Fruit fly (Drosophila melanogaster) whole organism, wandering third instar larva: ENCODE measurements around the gene CG12219.
A peak's percentile ranks its signal among the peaks of the same experiment; 100 is the strongest.

Source experiments
- Abd-B ChIP-seq: fragments of >200 bp; optimal IDR thresholded peaks from 2 replicates; lab custom pipeline; 2017; ENCODE audit warnings: missing biosample characterization, missing genetic modification characterization
- CG9705 ChIP-seq: fragments of 200-800 bp; sonication (Bioruptor generic); optimal IDR thresholded peaks from 2 replicates; lab custom pipeline; 2018; ENCODE audit warnings: missing biosample characterization, mild to moderate bottlenecking, missing genetic modification characterization
- CrebA ChIP-seq: fragments of 200-800 bp; sonication (Bioruptor generic); optimal IDR thresholded peaks from 2 replicates; lab custom pipeline; 2016; ENCODE audit warnings: missing biosample characterization, mild to moderate bottlenecking, missing genetic modification characterization, borderline replicate concordance
- GATAd ChIP-seq: sonication (Bioruptor generic); optimal IDR thresholded peaks from 2 replicates; lab custom pipeline; 2016; ENCODE audit warnings: missing biosample characterization, missing genetic modification characterization
- HLH106 ChIP-seq: fragments of 200-800 bp; optimal IDR thresholded peaks from 3 replicates; lab custom pipeline; 2019; ENCODE audit warnings: missing biosample characterization, mild to moderate bottlenecking, missing genetic modification characterization, moderate library complexity
- Hnf4 ChIP-seq: fragments of 200-800 bp; sonication (Bioruptor generic); optimal IDR thresholded peaks from 2 replicates; lab custom pipeline; 2016; ENCODE audit warnings: missing biosample characterization, mild to moderate bottlenecking, missing genetic modification characterization
- Hr83 ChIP-seq: fragments of 200-300 bp; sonication (Bioruptor generic); optimal IDR thresholded peaks from 2 replicates; lab custom pipeline; 2016; ENCODE audit warnings: missing biosample characterization, mild to moderate bottlenecking, missing genetic modification characterization, moderate library complexity; ENCODE audit not compliant: poor library complexity, severe bottlenecking
- Jra ChIP-seq: sonication (Bioruptor generic); optimal IDR thresholded peaks from 2 replicates; lab custom pipeline; 2016; ENCODE audit warnings: missing biosample characterization, missing genetic modification characterization
- Mio ChIP-seq: sonication (Bioruptor generic); optimal IDR thresholded peaks from 2 replicates; lab custom pipeline; 2016; ENCODE audit warnings: missing biosample characterization, missing genetic modification characterization
- Myc ChIP-seq: fragments of >200 bp; optimal IDR thresholded peaks from 2 replicates; lab custom pipeline; 2017
- N ChIP-seq: fragments of >200 bp; optimal IDR thresholded peaks from 2 replicates; lab custom pipeline; 2018; ENCODE audit warnings: missing biosample characterization, missing external identifiers, missing genetic modification characterization
- OdsH ChIP-seq: fragments of 200-800 bp; sonication (Bioruptor generic); optimal IDR thresholded peaks from 2 replicates; lab custom pipeline; 2016; ENCODE audit warnings: missing biosample characterization, mild to moderate bottlenecking, missing genetic modification characterization
- Rel ChIP-seq, 2 experiments: fragments of 200-800 bp; sonication (Bioruptor generic) in 1 of 2; optimal IDR thresholded peaks; 2 replicates in 1 of 2; 3 replicates in 1 of 2; lab custom pipeline; 2016 to 2019; ENCODE audit warnings: mild to moderate bottlenecking in 2 of 2, missing biosample characterization in 2 of 2, missing genetic modification characterization in 2 of 2, moderate library complexity in 1 of 2
- Sp1 ChIP-seq: fragments of 200-800 bp; sonication (Bioruptor generic); optimal IDR thresholded peaks from 3 replicates; lab custom pipeline; 2019; ENCODE audit warnings: missing biosample characterization, mild to moderate bottlenecking, missing genetic modification characterization, moderate library complexity
- Vsx2 ChIP-seq: fragments of 200-300, 225-300 bp; sonication (Bioruptor generic); optimal IDR thresholded peaks from 2 replicates; lab custom pipeline; 2018; ENCODE audit warnings: missing biosample characterization, missing genetic modification characterization; ENCODE audit not compliant: partially characterized antibody
- br ChIP-seq: fragments of 200-800 bp; sonication (Bioruptor generic); optimal IDR thresholded peaks from 2 replicates; lab custom pipeline; 2016; ENCODE audit warnings: missing biosample characterization, missing genetic modification characterization
- brk ChIP-seq: fragments of 200-800 bp; sonication (Bioruptor generic); optimal IDR thresholded peaks from 2 replicates; lab custom pipeline; 2016; ENCODE audit warnings: missing biosample characterization, mild to moderate bottlenecking, missing genetic modification characterization
- dl ChIP-seq, 2 experiments: fragments of 175-275, 200-275 bp in 1 of 2; fragments of 200-275 bp in 1 of 2; sonication (Bioruptor generic); optimal IDR thresholded peaks; lab custom pipeline; 2018; ENCODE audit warnings: mild to moderate bottlenecking in 2 of 2, missing biosample characterization in 2 of 2, missing genetic modification characterization in 2 of 2, moderate library complexity in 2 of 2; ENCODE audit not compliant: partially characterized antibody in 2 of 2, insufficient read depth in 1 of 2
- dmrt93B ChIP-seq: fragments of 200-800 bp; sonication (Bioruptor generic); optimal IDR thresholded peaks from 2 replicates; lab custom pipeline; 2018; ENCODE audit warnings: missing biosample characterization, mild to moderate bottlenecking, missing genetic modification characterization
- dsf ChIP-seq: sonication (Bioruptor generic); optimal IDR thresholded peaks from 2 replicates; lab custom pipeline; 2016; ENCODE audit warnings: missing biosample characterization, missing genetic modification characterization, borderline replicate concordance
- ey ChIP-seq: fragments of 200-800 bp; sonication (Bioruptor generic); optimal IDR thresholded peaks from 2 replicates; lab custom pipeline; 2016; ENCODE audit warnings: missing biosample characterization, missing genetic modification characterization
- foxo ChIP-seq, 2 experiments: fragments of 200-800 bp; sonication (Bioruptor generic); optimal IDR thresholded peaks; 2 replicates in 1 of 2; 3 replicates in 1 of 2; lab custom pipeline; 2016 to 2017; ENCODE audit warnings: missing biosample characterization in 2 of 2, missing genetic modification characterization in 2 of 2
- fru ChIP-seq: fragments of 200-800 bp; sonication (Bioruptor generic); optimal IDR thresholded peaks from 3 replicates; lab custom pipeline; 2016; ENCODE audit warnings: missing biosample characterization, mild to moderate bottlenecking, missing genetic modification characterization
- h ChIP-seq: fragments of 200-800 bp; sonication (Bioruptor generic); optimal IDR thresholded peaks from 3 replicates; lab custom pipeline; 2016; ENCODE audit warnings: missing biosample characterization, mild to moderate bottlenecking, missing genetic modification characterization
- jim ChIP-seq: fragments of 175-275, 200-325 bp; sonication (Bioruptor generic); optimal IDR thresholded peaks from 2 replicates; lab custom pipeline; 2016; ENCODE audit warnings: missing biosample characterization, mild to moderate bottlenecking, missing genetic modification characterization
- pan ChIP-seq: fragments of >200 bp; optimal IDR thresholded peaks from 2 replicates; lab custom pipeline; 2017
- rgr ChIP-seq: fragments of 200-800 bp; sonication (Bioruptor generic); optimal IDR thresholded peaks from 3 replicates; lab custom pipeline; 2016; ENCODE audit warnings: missing biosample characterization, mild to moderate bottlenecking, missing genetic modification characterization
- sage ChIP-seq: fragments of 200-800 bp; sonication (Bioruptor generic); optimal IDR thresholded peaks from 2 replicates; lab custom pipeline; 2016; ENCODE audit warnings: missing biosample characterization, mild to moderate bottlenecking, missing genetic modification characterization
- sv ChIP-seq: fragments of 200-800 bp; sonication (Bioruptor generic); optimal IDR thresholded peaks from 3 replicates; lab custom pipeline; 2016; ENCODE audit warnings: missing biosample characterization, missing genetic modification characterization
- tai ChIP-seq: sonication (Bioruptor generic); optimal IDR thresholded peaks from 2 replicates; lab custom pipeline; 2016; ENCODE audit warnings: missing biosample characterization, missing genetic modification characterization
- woc ChIP-seq: sonication (Bioruptor generic); optimal IDR thresholded peaks from 2 replicates; lab custom pipeline; 2016; ENCODE audit warnings: missing biosample characterization, mild to moderate bottlenecking, missing genetic modification characterization

The CG12219 gene

DNA sequence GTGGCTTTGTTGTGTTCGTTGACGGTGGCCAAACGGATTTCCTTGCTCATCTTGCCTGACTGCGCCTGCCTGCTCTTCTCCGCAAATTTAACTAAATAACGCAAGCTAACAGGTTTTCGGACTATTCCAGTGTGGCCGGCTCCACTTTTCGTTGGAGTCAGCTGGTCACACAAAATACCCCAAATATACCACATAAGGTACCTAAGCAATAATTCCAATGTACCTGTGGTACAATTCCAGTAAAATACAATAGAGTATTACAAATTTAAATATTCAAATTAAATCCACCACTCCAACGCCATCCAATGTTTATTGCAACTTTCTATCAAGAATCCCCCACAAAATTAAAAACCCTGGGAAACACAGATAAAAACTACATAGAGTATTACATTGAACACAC, 24.5 kb downstream of the CG12219 start, which contains the start of gene CG3566:
TSS of gene CG3566 (minus strand) at position 135 of the 400 bp plus-strand sequence.
- TF ChIP-seq Myc (lab: Kevin White, UChicago) (peak; percentile 66), Sp1 (GFP tag; lab: Kevin White, UChicago) (peak; percentile 13), foxo (GFP tag; optimal IDR thresholded peaks at IDR 0.05; lab: Kevin White, UChicago) (peak in 1 of 2 experiments; percentile 27), Abd-B (GFP tag; lab: Kevin White, UChicago) (no peak), Rel (GFP tag; optimal IDR thresholded peaks at IDR 0.05; lab: Kevin White, UChicago) (no peak), Rel (tag; optimal IDR thresholded peaks at IDR 0.05; lab: Kevin White, UChicago) (peak; percentile 80), rgr (GFP tag; lab: Kevin White, UChicago) (peak; percentile 11), Jra (GFP tag; lab: Kevin White, UChicago) (no peak), woc (GFP tag; lab: Kevin White, UChicago) (peak; percentile 73), Vsx2 (GFP tag; lab: Kevin White, UChicago) (no peak), fru (peak; percentile 37), h (GFP tag; lab: Kevin White, UChicago) (no peak), Hr83 (GFP tag; lab: Kevin White, UChicago) (peak; percentile 16)

DNA sequence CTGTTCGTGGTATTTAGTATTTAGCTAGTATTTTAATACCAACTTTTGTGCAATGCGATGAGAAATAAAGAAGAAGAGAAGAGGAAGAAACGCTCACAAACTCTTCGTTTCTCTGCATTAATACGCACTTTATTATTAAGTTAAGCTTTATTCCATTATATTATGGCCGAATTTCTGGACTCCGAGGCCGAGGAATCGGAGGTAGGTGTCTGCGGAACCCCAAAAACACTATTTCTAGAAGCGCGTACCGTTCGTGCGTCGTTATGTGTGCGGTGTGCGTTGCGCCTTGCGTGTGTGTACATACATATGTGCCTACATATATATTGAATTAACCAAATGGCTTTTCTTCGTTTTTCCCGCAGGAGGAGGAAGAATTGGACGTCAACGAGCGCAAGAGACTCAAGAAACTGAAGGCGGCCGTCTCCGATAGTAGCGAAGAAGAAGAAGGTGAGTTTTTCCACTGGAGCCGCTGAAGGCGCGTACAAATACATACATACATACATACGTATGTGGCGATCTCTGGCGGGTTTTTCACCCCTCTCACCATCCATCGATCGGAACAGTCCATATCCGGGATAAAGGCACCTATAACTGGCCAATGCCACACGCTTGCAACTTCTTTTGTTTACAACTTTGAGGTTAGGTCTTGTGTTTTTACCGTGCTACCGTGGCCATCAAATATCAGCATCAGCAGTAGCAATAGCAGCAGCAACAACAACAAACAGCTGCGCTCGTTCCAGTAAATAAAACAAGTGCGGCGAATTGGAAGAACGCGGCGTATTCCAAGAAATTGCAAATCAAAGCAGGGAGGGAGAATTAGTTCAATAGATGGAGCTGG, 33.1 kb downstream of the CG12219 start, which contains the start of gene Spt6:
TSS of gene Spt6 (plus strand) at position 53 of the 838 bp plus-strand sequence.
- no peak for TF ChIP-seq Myc (lab: Kevin White, UChicago)
- no peak for TF ChIP-seq Rel (GFP tag; optimal IDR thresholded peaks at IDR 0.05; lab: Kevin White, UChicago)
- peak; percentile 3 for TF ChIP-seq Rel (tag; optimal IDR thresholded peaks at IDR 0.05; lab: Kevin White, UChicago)

DNA sequence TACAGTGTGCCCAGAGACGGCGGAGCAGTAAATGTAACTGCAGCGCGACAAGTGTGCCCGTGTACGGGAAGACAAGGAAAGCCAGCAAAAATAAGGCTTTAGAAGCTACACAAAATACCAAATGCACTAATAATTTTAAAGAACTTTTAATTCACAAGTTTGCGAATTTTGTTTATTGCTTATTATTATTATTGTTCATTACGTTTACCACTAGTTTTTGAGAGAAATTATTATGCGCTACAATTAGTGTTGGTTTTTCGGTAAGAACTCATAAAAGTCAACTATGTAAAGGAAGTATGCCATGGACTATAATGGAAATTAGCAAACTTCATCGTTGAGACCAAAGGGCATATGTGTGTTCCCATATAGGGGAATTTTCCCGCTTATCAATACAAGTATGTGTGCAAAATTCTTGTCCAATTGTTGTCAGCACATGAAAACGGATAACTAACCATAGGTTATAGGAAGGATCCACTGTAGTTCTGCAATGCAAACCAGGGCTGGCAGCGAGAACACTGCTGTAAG, 33.8 kb downstream of the CG12219 start, which contains the start of gene schlank:
TSS of gene schlank (minus strand) at position 42 of the 525 bp plus-strand sequence.
- TF ChIP-seq jim, result no peak
- TF ChIP-seq Sp1 (GFP tag; lab: Kevin White, UChicago), result peak; percentile 36
- TF ChIP-seq fru, result peak; percentile 32
- TF ChIP-seq Abd-B (GFP tag; lab: Kevin White, UChicago), result no peak
- peak; percentile 35 for TF ChIP-seq h (GFP tag; lab: Kevin White, UChicago)
- TF ChIP-seq rgr (GFP tag; lab: Kevin White, UChicago), result peak; percentile 13
- peak; percentile 27 for TF ChIP-seq Hnf4 (GFP tag; lab: Kevin White, UChicago)
- peak; percentile 54 for TF ChIP-seq ey (GFP tag; lab: Kevin White, UChicago)
- TF ChIP-seq foxo (GFP tag; optimal IDR thresholded peaks at IDR 0.05; lab: Kevin White, UChicago), result peak in 1 of 2 experiments; percentile 60
- TF ChIP-seq tai (GFP tag; lab: Kevin White, UChicago), result no peak
- peak; percentile 18 for TF ChIP-seq CG9705
- TF ChIP-seq Hr83 (GFP tag; lab: Kevin White, UChicago), result no peak
- peak; percentile 38 for TF ChIP-seq br (GFP tag; lab: Kevin White, UChicago)
- peak; percentile 76 for TF ChIP-seq woc (GFP tag; lab: Kevin White, UChicago)
- TF ChIP-seq N (GFP tag; lab: Kevin White, UChicago), result no peak
- peak; percentile 43 for TF ChIP-seq sv (GFP tag; lab: Kevin White, UChicago)
- TF ChIP-seq pan (lab: Kevin White, UChicago), result no peak
- peak; percentile 65 for TF ChIP-seq HLH106
- TF ChIP-seq, all 38 proteins: peak for 12

DNA sequence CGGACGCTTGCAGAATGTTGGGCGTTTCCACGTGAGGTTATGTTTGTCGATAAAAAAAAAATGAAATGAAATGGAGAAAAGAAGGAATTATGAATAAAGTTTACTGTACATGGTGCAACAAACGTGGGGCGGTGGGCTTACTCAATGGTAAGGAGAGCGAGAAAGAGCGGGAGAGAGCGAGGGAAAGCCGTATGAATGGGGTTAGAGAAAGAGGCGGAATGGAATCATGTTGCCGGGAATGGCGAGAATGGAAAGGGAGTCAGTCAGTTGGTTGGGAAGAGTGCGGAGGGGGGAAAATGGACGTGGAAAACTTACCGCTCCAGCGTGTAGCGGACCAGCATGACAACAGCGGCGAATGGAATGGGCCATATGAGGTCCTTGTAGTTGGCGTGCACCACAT, 35.0 kb downstream of the CG12219 start:
- TF ChIP-seq fru (no peak), br (GFP tag; lab: Kevin White, UChicago) (no peak), N (GFP tag; lab: Kevin White, UChicago) (no peak), dsf (GFP tag; lab: Kevin White, UChicago) (no peak), brk (GFP tag; lab: Kevin White, UChicago) (no peak), GATAd (GFP tag; lab: Kevin White, UChicago) (no peak)

DNA sequence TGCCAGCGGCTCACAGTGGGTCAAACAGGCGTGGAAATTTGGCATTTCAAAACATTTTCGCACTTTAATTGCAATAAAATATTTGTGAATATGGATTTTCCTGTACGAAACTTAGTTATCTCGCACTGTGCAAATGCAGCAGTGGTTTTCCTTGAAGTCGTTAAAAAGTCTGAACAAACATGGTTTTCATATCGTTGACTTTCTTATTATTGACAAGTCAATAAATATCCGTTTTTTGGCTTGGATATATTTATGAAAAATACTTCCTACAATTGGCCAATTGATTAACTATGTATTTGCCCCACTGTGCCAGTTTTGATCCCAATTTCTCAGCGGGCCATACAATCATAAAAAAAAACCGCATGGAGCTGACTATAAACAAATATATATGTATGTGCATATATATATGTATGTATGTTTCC, 35.6 kb downstream of the CG12219 start:
- TF ChIP-seq Mio (GFP tag; lab: Kevin White, UChicago), result peak; percentile 47
- peak; percentile 94 for TF ChIP-seq sv (GFP tag; lab: Kevin White, UChicago)
- peak; percentile 19 for TF ChIP-seq CG9705
- peak; percentile 91 for TF ChIP-seq rgr (GFP tag; lab: Kevin White, UChicago)
- TF ChIP-seq Sp1 (GFP tag; lab: Kevin White, UChicago), result peak; percentile 79
- peak; percentile 91 for TF ChIP-seq OdsH
- TF ChIP-seq Jra (GFP tag; lab: Kevin White, UChicago), result peak; percentile 65
- peak; percentile 89 for TF ChIP-seq ey (GFP tag; lab: Kevin White, UChicago)
- peak; percentile 63 to 93 for TF ChIP-seq foxo (GFP tag; optimal IDR thresholded peaks at IDR 0.05; lab: Kevin White, UChicago)
- peak; percentile 92 for TF ChIP-seq fru
- TF ChIP-seq dmrt93B (GFP tag; lab: Kevin White, UChicago), result peak; percentile 77
- no peak for TF ChIP-seq GATAd (GFP tag; lab: Kevin White, UChicago)
- TF ChIP-seq tai (GFP tag; lab: Kevin White, UChicago), result no peak
- no peak for TF ChIP-seq brk (GFP tag; lab: Kevin White, UChicago)
- TF ChIP-seq dsf (GFP tag; lab: Kevin White, UChicago), result peak; percentile 11
- peak; percentile 71 for TF ChIP-seq Rel (GFP tag; optimal IDR thresholded peaks at IDR 0.05; lab: Kevin White, UChicago)
- no peak for TF ChIP-seq Rel (tag; optimal IDR thresholded peaks at IDR 0.05; lab: Kevin White, UChicago)
- no peak for TF ChIP-seq dl (GFP tag; optimal IDR thresholded peaks at IDR 0.05; lab: Kevin White, UChicago; ENCODE audit: insufficient read depth in 1 of 2, partially characterized antibody in 2 of 2)
- TF ChIP-seq Vsx2 (GFP tag; lab: Kevin White, UChicago), result no peak
- TF ChIP-seq br (GFP tag; lab: Kevin White, UChicago), result peak; percentile 92
- no peak for TF ChIP-seq CrebA (GFP tag; lab: Kevin White, UChicago)
- TF ChIP-seq pan (lab: Kevin White, UChicago), result no peak
- TF ChIP-seq Myc (lab: Kevin White, UChicago), result no peak
- peak; percentile 80 for TF ChIP-seq woc (GFP tag; lab: Kevin White, UChicago)
- no peak for TF ChIP-seq Abd-B (GFP tag; lab: Kevin White, UChicago)
- no peak for TF ChIP-seq Hr83 (GFP tag; lab: Kevin White, UChicago)
- TF ChIP-seq sage (GFP tag; lab: Kevin White, UChicago), result peak; percentile 83
- TF ChIP-seq h (GFP tag; lab: Kevin White, UChicago), result peak; percentile 92
